Fruit fly (Drosophila melanogaster): ENCODE measurements around the gene CG2201.
"Not testable (repeated sequence)": the region's sequence is repeated elsewhere in the genome, so short reads cannot be mapped to it uniquely, and the experiment has no call there.

CG2201 gene

dm6 chr2L:21573226-21573791 is 50.6 kb downstream of the CG2201 start, which contains the start of gene Lamp1 (continued):
- TF ChIP-seq cg (GFP tag; optimal IDR thresholded peaks at IDR 0.05): peak; percentile 64
- peak; percentile 71 for TF ChIP-seq CG17829 (tag; optimal IDR thresholded peaks at IDR 0.05)
- peak; percentile 14 for TF ChIP-seq CG13894 (tag; optimal IDR thresholded peaks at IDR 0.05)
- TF ChIP-seq Nf-YC (tag; optimal IDR thresholded peaks at IDR 0.05): peak; percentile 10
- peak; percentile 17 for TF ChIP-seq BtbVII (GFP tag; optimal IDR thresholded peaks at IDR 0.05)
- no peak for TF ChIP-seq CkIIα-i1 (GFP tag; IDR thresholded peaks at IDR 0.05)
- peak; percentile 54 for TF ChIP-seq CG11723 (GFP tag; optimal IDR thresholded peaks at IDR 0.05)
- peak; percentile 27; the same call in 1 of the 2 replicates for TF ChIP-seq CG13287 (GFP tag; IDR thresholded peaks at IDR 0.05; ENCODE audit: partially characterized antibody)
- TF ChIP-seq D19A (tag; optimal IDR thresholded peaks at IDR 0.05): peak; percentile 46
- peak; percentile 92 for TF ChIP-seq CG2199 (GFP tag; IDR thresholded peaks at IDR 0.05)
- TF ChIP-seq CrebB (tag; optimal IDR thresholded peaks at IDR 0.05): peak; percentile 13
- peak in 2 of 3 experiments; percentile 29 to 86 for TF ChIP-seq lola (GFP tag; optimal IDR thresholded peaks at IDR 0.05)
- peak; percentile 42 for TF ChIP-seq CG34376 (GFP tag; optimal IDR thresholded peaks at IDR 0.05)
- peak; percentile 11 for TF ChIP-seq Spps (tag; optimal IDR thresholded peaks at IDR 0.05)
- TF ChIP-seq CG17568 (GFP tag; optimal IDR thresholded peaks at IDR 0.05): peak; percentile 26
- peak; percentile 68 for TF ChIP-seq CG12391 (tag; optimal IDR thresholded peaks at IDR 0.05)
- peak; percentile 80 for TF ChIP-seq row (GFP tag; IDR thresholded peaks at IDR 0.05)
- peak in 1 of 2 experiments; percentile 42 for TF ChIP-seq dpn (GFP tag; optimal IDR thresholded peaks at IDR 0.05)
- TF ChIP-seq usp (GFP tag; optimal IDR thresholded peaks at IDR 0.05): no peak
- peak; percentile 43 for TF ChIP-seq zen (tag; optimal IDR thresholded peaks at IDR 0.05)
- peak; percentile 52 for TF ChIP-seq stwl (tag; optimal IDR thresholded peaks at IDR 0.05)
- no peak for TF ChIP-seq CG2129 (GFP tag; IDR thresholded peaks at IDR 0.05; ENCODE audit: partially characterized antibody)
- TF ChIP-seq nmo (GFP tag; optimal IDR thresholded peaks at IDR 0.05): peak; percentile 73
- TF ChIP-seq Ptx1 (GFP tag; IDR thresholded peaks at IDR 0.05): peak; percentile 44; the same call in 1 of the 2 replicates
- TF ChIP-seq CG1024 (GFP tag; IDR thresholded peaks at IDR 0.05): peak; percentile 96
- TF ChIP-seq gro (GFP tag; optimal IDR thresholded peaks at IDR 0.05): no peak
- no peak for TF ChIP-seq CG2120 (GFP tag; optimal IDR thresholded peaks at IDR 0.05)
- peak; percentile 49 for TF ChIP-seq Hr3 (GFP tag; optimal IDR thresholded peaks at IDR 0.05)
- peak; percentile 72 for TF ChIP-seq CG14710 (tag; optimal IDR thresholded peaks at IDR 0.05)
- TF ChIP-seq CG11504 (tag; optimal IDR thresholded peaks at IDR 0.05): peak; percentile 49
- peak; percentile 36; the same call in 1 of the 2 replicates for TF ChIP-seq Xrp1 (GFP tag; IDR thresholded peaks at IDR 0.05)
- TF ChIP-seq phol (tag; optimal IDR thresholded peaks at IDR 0.05): peak; percentile 62
- peak; percentile 32 for TF ChIP-seq CG10267 (tag; optimal IDR thresholded peaks at IDR 0.05)
- TF ChIP-seq Med (GFP tag): peak; percentile 76
- TF ChIP-seq klu (GFP tag; IDR thresholded peaks at IDR 0.05): no peak
- peak; percentile 5 for TF ChIP-seq Meics (GFP tag; optimal IDR thresholded peaks at IDR 0.05)
- TF ChIP-seq Hr78 (GFP tag; optimal IDR thresholded peaks at IDR 0.05): peak in 1 of 2 experiments; percentile 48

dm6 chr2L:21572351-21573225 is 51.3 kb downstream of the CG2201 start:
- 0 out of 4 replicates have a peak, but pooled peaks have one; percentile 17 for TF ChIP-seq Dll (GFP tag; IDR thresholded peaks at IDR 0.05; ENCODE audit: partially characterized antibody)
- TF ChIP-seq row (GFP tag; IDR thresholded peaks at IDR 0.05): peak; percentile 89
- TF ChIP-seq hkb (optimal IDR thresholded peaks at IDR 0.05); Trl (GFP tag; optimal IDR thresholded peaks at IDR 0.05): not testable (repeated sequence)
- TF ChIP-seq hkb (GFP tag; IDR thresholded peaks at IDR 0.05): 0 out of 2 replicates have a peak, but pooled peaks have one; percentile 22
- peak; percentile 97 for TF ChIP-seq D19A (tag; optimal IDR thresholded peaks at IDR 0.05)
- TF ChIP-seq CG11695 (GFP tag; IDR thresholded peaks at IDR 0.05): 0 out of 3 replicates have a peak, but pooled peaks have one; percentile 19
- peak; percentile 47 for TF ChIP-seq Ptx1 (GFP tag; IDR thresholded peaks at IDR 0.05)
- peak; percentile 52; the same call in 1 of the 2 replicates for TF ChIP-seq Rfx (GFP tag; IDR thresholded peaks at IDR 0.05)
- TF ChIP-seq sob (GFP tag; IDR thresholded peaks at IDR 0.05): peak; percentile 44; the same call in 1 of the 2 replicates
- TF ChIP-seq Trl (optimal IDR thresholded peaks at IDR 0.05): peak; percentile 8 to 54
- TF ChIP-seq vvl (GFP tag; IDR thresholded peaks at IDR 0.05): peak; percentile 41; the same call in 1 of the 2 replicates
- TF ChIP-seq dysf (GFP tag; IDR thresholded peaks at IDR 0.05): peak; percentile 49; the same call in 2 of the 3 replicates
- peak; percentile 63; the same call in 1 of the 2 replicates for TF ChIP-seq CG6689 (GFP tag; IDR thresholded peaks at IDR 0.05)

Measured in whole organism, embryonic.